Fruit fly (Drosophila melanogaster) whole organism, adult: ENCODE results near the gene CG12170.

Experiments used
- CG11617 ChIP-seq: fragments of 200-800 bp; sonication (Bioruptor generic); optimal IDR thresholded peaks from 2 replicates; lab custom pipeline; 2017; ENCODE audit warnings: mild to moderate bottlenecking, missing biosample characterization, missing genetic modification reagents, missing genetic modification characterization
- CG12768 ChIP-seq: fragments of 200-800 bp; sonication (Bioruptor generic); optimal IDR thresholded peaks from 2 replicates; lab custom pipeline; 2017; ENCODE audit warnings: missing biosample characterization, missing genetic modification characterization, mild to moderate bottlenecking, moderate library complexity, missing genetic modification reagents
- CG14711 ChIP-seq: fragments of 200-800 bp; sonication (Bioruptor generic); optimal IDR thresholded peaks from 2 replicates; lab custom pipeline; 2018; ENCODE audit warnings: missing biosample characterization, mild to moderate bottlenecking, missing genetic modification characterization, moderate library complexity
- CG1620 ChIP-seq: fragments of 200-800 bp; sonication (Bioruptor generic); optimal IDR thresholded peaks from 2 replicates; lab custom pipeline; 2016; ENCODE audit warnings: missing biosample characterization, missing genetic modification characterization
- CG33017 ChIP-seq: fragments of 200-800 bp; sonication (Bioruptor generic); optimal IDR thresholded peaks from 2 replicates; lab custom pipeline; 2018; ENCODE audit warnings: missing biosample characterization, mild to moderate bottlenecking, missing genetic modification characterization, moderate library complexity
- CG5204 ChIP-seq: fragments of 200-800 bp; sonication (Bioruptor generic); optimal IDR thresholded peaks from 2 replicates; lab custom pipeline; 2016; ENCODE audit warnings: missing biosample characterization, missing genetic modification characterization
- CG7045 ChIP-seq: fragments of 200-800 bp; sonication (Bioruptor generic); optimal IDR thresholded peaks from 2 replicates; lab custom pipeline; 2017; ENCODE audit warnings: missing biosample characterization, mild to moderate bottlenecking, missing genetic modification characterization
- CG7101 ChIP-seq: fragments of 200-800 bp; sonication (Bioruptor generic); optimal IDR thresholded peaks from 2 replicates; lab custom pipeline; 2018; ENCODE audit warnings: missing biosample characterization, mild to moderate bottlenecking, missing genetic modification characterization, moderate library complexity
- Clk ChIP-seq: fragments of 200-800 bp; sonication (Bioruptor generic); optimal IDR thresholded peaks from 2 replicates; lab custom pipeline; 2017; ENCODE audit warnings: missing biosample characterization, missing genetic modification characterization
- Crg-1 ChIP-seq: fragments of 200-800 bp; sonication (Bioruptor generic); optimal IDR thresholded peaks from 2 replicates; lab custom pipeline; 2016; ENCODE audit warnings: missing biosample characterization, missing genetic modification characterization
- Hr96 ChIP-seq: fragments of 200-800 bp; sonication (Bioruptor generic); optimal IDR thresholded peaks from 2 replicates; lab custom pipeline; 2016; ENCODE audit warnings: missing biosample characterization, missing genetic modification characterization
- Mnt ChIP-seq: fragments of 200-800 bp; sonication (Bioruptor generic); optimal IDR thresholded peaks from 2 replicates; lab custom pipeline; 2016; ENCODE audit warnings: missing biosample characterization, mild to moderate bottlenecking, missing genetic modification characterization
- bab1 ChIP-seq: fragments of 200-800 bp; sonication (Bioruptor generic); optimal IDR thresholded peaks from 3 replicates; lab custom pipeline; 2019; ENCODE audit warnings: missing biosample characterization, mild to moderate bottlenecking, missing genetic modification characterization, moderate library complexity
- cic ChIP-seq: fragments of 200-800 bp; sonication (Bioruptor generic); optimal IDR thresholded peaks from 2 replicates; lab custom pipeline; 2017; ENCODE audit warnings: missing biosample characterization, mild to moderate bottlenecking, missing genetic modification characterization, moderate library complexity
- cnc ChIP-seq, 2 experiments: fragments of >200 bp; optimal IDR thresholded peaks; 2 replicates each; lab custom pipeline; 2017
- ovo ChIP-seq: fragments of 200-800 bp; sonication (Bioruptor generic); optimal IDR thresholded peaks from 2 replicates; lab custom pipeline; 2016; ENCODE audit warnings: missing biosample characterization, missing genetic modification characterization
- pad ChIP-seq: fragments of 200-800 bp; sonication (Bioruptor generic); optimal IDR thresholded peaks from 3 replicates; lab custom pipeline; 2017; ENCODE audit warnings: missing biosample characterization, missing genetic modification characterization, mild to moderate bottlenecking, moderate library complexity, missing genetic modification reagents
- tj ChIP-seq: fragments of 200-800 bp; sonication (Bioruptor generic); optimal IDR thresholded peaks from 3 replicates; lab custom pipeline; 2017; ENCODE audit warnings: missing biosample characterization, mild to moderate bottlenecking, missing genetic modification characterization, moderate library complexity
- toe ChIP-seq: fragments of 200-800 bp; sonication (Bioruptor generic); optimal IDR thresholded peaks from 2 replicates; lab custom pipeline; 2016; ENCODE audit warnings: missing biosample characterization, missing genetic modification characterization

CG12170 gene

DNA sequence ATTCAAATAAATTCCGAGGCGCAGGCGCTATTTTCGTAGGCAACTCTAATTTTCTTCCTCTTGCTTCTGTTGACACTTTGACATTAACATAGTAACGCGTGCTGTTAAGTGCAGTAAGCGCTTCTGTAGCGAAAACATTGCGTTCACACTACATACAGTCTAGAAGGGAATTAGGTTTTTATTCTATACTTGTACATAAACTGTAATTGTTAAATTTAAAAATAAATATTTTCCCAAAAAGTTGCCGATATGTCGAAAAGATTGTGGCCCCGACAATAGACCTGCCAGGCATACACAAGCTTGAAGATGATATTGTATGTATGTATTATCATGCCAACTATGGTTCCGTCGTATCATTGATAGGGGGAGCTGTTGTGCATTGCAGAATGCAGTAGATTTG lies 30.6 kb upstream of the CG12170 start, which contains the start of gene asl:
Gene asl (minus strand): TSS at position 67 of the 400 bp plus-strand sequence.
- TF ChIP-seq CG1620: peak; percentile 45
- TF ChIP-seq cic (GFP tag; lab: Kevin White, UChicago): peak; percentile 25
- TF ChIP-seq CG7101 (tag; lab: Kevin White, UChicago): peak; percentile 60
- TF ChIP-seq Clk (GFP tag; lab: Kevin White, UChicago): no peak
- TF ChIP-seq CG33017 (tag; lab: Kevin White, UChicago): peak; percentile 52
- no peak for TF ChIP-seq Hr96
- TF ChIP-seq CG11617 (GFP tag; lab: Kevin White, UChicago): peak; percentile 43
- TF ChIP-seq bab1 (GFP tag; lab: Kevin White, UChicago): peak; percentile 72
- TF ChIP-seq CG12768 (GFP tag; lab: Kevin White, UChicago): peak; percentile 11
- peak; percentile 44 for TF ChIP-seq CG7045 (GFP tag; lab: Kevin White, UChicago)
- no peak for TF ChIP-seq toe (GFP tag; lab: Kevin White, UChicago)
- peak; percentile 59 for TF ChIP-seq Mnt
- peak; percentile 32 for TF ChIP-seq pad (GFP tag; lab: Kevin White, UChicago)
- TF ChIP-seq CG5204 (GFP tag; lab: Kevin White, UChicago): no peak
- peak; percentile 99 for TF ChIP-seq CG14711 (tag; lab: Kevin White, UChicago)
- TF ChIP-seq Crg-1 (GFP tag; lab: Kevin White, UChicago): no peak

dm6 chr3R:5608422-5608821 lies 28.6 kb upstream of the CG12170 start:
- no peak for TF ChIP-seq CG33017 (tag; lab: Kevin White, UChicago)
- TF ChIP-seq CG7045 (GFP tag; lab: Kevin White, UChicago): no peak
- no peak for TF ChIP-seq Mnt
- no peak for TF ChIP-seq CG5204 (GFP tag; lab: Kevin White, UChicago)
- TF ChIP-seq CG7101 (tag; lab: Kevin White, UChicago): no peak
- TF ChIP-seq cic (GFP tag; lab: Kevin White, UChicago): no peak
- TF ChIP-seq CG1620: no peak
- TF ChIP-seq ovo (GFP tag; lab: Kevin White, UChicago): no peak
- TF ChIP-seq CG12768 (GFP tag; lab: Kevin White, UChicago): no peak
- TF ChIP-seq Hr96: no peak
- TF ChIP-seq bab1 (GFP tag; lab: Kevin White, UChicago): no peak
- no peak for TF ChIP-seq pad (GFP tag; lab: Kevin White, UChicago)
- TF ChIP-seq CG11617 (GFP tag; lab: Kevin White, UChicago): no peak
- TF ChIP-seq tj (GFP tag; lab: Kevin White, UChicago): no peak
- TF ChIP-seq toe (GFP tag; lab: Kevin White, UChicago): no peak
- TF ChIP-seq Clk (GFP tag; lab: Kevin White, UChicago): no peak

dm6 chr3R:5610656-5611055 lies 26.4 kb upstream of the CG12170 start:
- TF ChIP-seq bab1 (GFP tag; lab: Kevin White, UChicago) (no peak), pad (GFP tag; lab: Kevin White, UChicago) (no peak), CG7101 (tag; lab: Kevin White, UChicago) (no peak), Crg-1 (GFP tag; lab: Kevin White, UChicago) (no peak)

DNA sequence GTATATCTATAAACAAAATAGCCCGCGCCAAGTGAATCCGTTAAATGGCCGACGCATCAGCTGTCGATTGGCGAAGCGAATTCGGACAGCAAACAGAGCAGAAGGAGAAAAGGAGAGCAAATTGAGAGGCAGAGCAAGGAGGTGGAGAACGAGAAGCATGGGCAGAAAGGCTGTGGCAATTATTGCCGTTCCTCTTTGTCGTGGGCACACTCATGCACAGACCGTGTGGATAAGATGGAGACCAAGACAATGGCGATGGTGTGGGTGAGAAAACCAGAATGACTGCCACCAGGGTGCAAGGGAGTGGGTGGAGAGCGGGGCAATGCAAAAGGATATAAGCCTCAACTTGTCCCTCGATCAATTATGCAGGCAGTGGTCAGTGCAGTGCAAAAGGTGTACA lies 25.9 kb upstream of the CG12170 start:
- TF ChIP-seq cnc (optimal IDR thresholded peaks at IDR 0.05; lab: Kevin White, UChicago) (no peak), pad (GFP tag; lab: Kevin White, UChicago) (peak; percentile 0)

dm6 chr3R:5611733-5612132 lies 25.3 kb upstream of the CG12170 start:
- TF ChIP-seq CG7101 (tag; lab: Kevin White, UChicago): no peak
- no peak for TF ChIP-seq ovo (GFP tag; lab: Kevin White, UChicago)
- TF ChIP-seq CG7045 (GFP tag; lab: Kevin White, UChicago): no peak
- no peak for TF ChIP-seq Clk (GFP tag; lab: Kevin White, UChicago)

DNA sequence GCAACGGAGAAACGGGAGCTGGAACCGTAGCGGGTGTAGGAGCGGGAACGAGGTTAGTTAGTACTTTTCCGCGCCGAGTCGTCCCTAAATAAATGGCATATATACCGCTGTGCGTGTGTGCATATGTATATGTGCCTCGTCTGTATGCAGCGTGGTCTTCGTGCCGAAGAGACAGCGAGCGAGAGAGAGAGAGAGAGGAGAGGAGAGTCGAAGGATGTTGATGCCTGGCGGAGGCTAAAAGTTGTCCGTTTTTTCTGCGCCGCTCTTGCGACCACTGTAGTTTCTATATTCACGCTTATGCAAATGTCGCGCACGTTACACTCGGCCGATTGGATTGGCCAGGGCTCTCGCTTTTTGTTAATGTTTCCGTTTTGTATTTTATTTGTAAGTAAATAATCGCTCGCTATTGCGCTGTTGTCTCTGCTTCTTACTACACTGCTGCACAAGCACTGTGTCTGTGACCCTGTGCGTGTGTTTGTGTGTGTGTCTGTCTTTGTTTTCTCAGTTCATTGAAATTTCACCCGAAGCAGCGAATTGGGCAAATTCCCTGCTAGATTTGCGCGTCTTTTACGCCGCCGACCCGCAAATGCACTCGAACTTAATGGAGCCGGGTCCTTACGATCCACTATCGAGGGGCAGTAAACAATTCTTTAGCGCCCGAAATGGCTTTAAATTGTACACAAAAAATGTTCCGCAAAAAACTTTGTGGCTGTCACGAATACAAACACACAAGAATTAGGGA lies 24.5 kb upstream of the CG12170 start, which contains the start of gene Rga:
Gene Rga (minus strand): TSS at position 741 of the 742 bp plus-strand sequence.
- TF ChIP-seq tj (GFP tag; lab: Kevin White, UChicago) (peak; percentile 2), CG33017 (tag; lab: Kevin White, UChicago) (no peak)

DNA sequence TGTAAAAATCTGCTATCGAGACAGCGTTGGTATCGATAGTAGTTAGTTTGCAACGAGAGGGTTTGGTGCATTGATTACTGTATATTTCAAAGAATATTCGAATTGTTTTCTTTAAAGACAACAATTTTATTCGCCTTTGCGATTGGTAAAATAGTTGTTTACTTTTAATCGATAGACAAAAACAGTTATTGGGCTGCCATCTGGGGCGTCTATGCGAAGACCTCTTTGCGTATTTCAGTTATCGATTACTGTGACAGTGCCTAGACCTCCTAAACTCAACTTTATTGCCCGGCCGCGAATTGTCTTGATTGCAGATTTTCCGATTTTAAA lies 24.0 kb upstream of the CG12170 start, which contains the start of gene Atu:
Gene Atu (plus strand): TSS at position 245 of the 330 bp plus-strand sequence.
- TF ChIP-seq pad (GFP tag; lab: Kevin White, UChicago) (peak; percentile 5), CG7101 (tag; lab: Kevin White, UChicago) (peak; percentile 23), bab1 (GFP tag; lab: Kevin White, UChicago) (peak; percentile 40), CG11617 (GFP tag; lab: Kevin White, UChicago) (peak; percentile 59), Hr96 (no peak), toe (GFP tag; lab: Kevin White, UChicago) (no peak), tj (GFP tag; lab: Kevin White, UChicago) (peak; percentile 26), Mnt (peak; percentile 36), ovo (GFP tag; lab: Kevin White, UChicago) (peak; percentile 46), CG7045 (GFP tag; lab: Kevin White, UChicago) (peak; percentile 23), Crg-1 (GFP tag; lab: Kevin White, UChicago) (peak; percentile 14), CG14711 (tag; lab: Kevin White, UChicago) (no peak), CG12768 (GFP tag; lab: Kevin White, UChicago) (peak; percentile 7)
